Fruit fly (Drosophila melanogaster) Kc167 (cell line): Measurements from ENCODE around the gene RtcB.

Experiments used
- Myc ChIP-seq: fragments of >200 bp; optimal IDR thresholded peaks from 2 replicates; lab custom pipeline; 2017; ENCODE audit warnings: missing external identifiers
- Sin3A ChIP-seq: fragments of >200 bp; optimal IDR thresholded peaks from 2 replicates; lab custom pipeline; 2018; ENCODE audit warnings: missing external identifiers
- h ChIP-seq: fragments of >200 bp; optimal IDR thresholded peaks from 3 replicates; lab custom pipeline; 2018; ENCODE audit warnings: missing external identifiers
- insv ChIP-seq: fragments of >200 bp; optimal IDR thresholded peaks from 3 replicates; lab custom pipeline; 2018; ENCODE audit warnings: missing external identifiers
- psq ChIP-seq: fragments of >200 bp; optimal IDR thresholded peaks from 2 replicates; lab custom pipeline; 2017; ENCODE audit warnings: missing external identifiers
- ttk ChIP-seq: sonication (Bioruptor generic); optimal IDR thresholded peaks from 2 replicates; lab custom pipeline; 2017; ENCODE audit warnings: missing external identifiers

dm6 chr2L:19388966-19389365 is 41.5 kb upstream of the RtcB start:
- TF ChIP-seq psq (lab: Kevin White, UChicago) (no peak), h (lab: Kevin White, UChicago) (no peak), insv (lab: Kevin White, UChicago) (no peak), ttk (lab: Kevin White, UChicago) (no peak), Myc (no peak), Sin3A (lab: Kevin White, UChicago) (no peak)
